Worm (Caenorhabditis elegans): ENCODE measurements around the gene shc-2.
A peak's percentile ranks its signal among the peaks of the same experiment; 100 is the strongest.

shc-2 gene

ce11 chrII:4981682-4982404, 12.9 kb downstream of the shc-2 start:
- TF ChIP-seq W03F9.2 (tag; optimal IDR thresholded peaks at IDR 0.05) (no peak), dao-5 (tag; optimal IDR thresholded peaks at IDR 0.05) (no peak), him-1 (tag; optimal IDR thresholded peaks at IDR 0.05) (no peak)

ce11 chrII:4984151-4984550, 15.2 kb downstream of the shc-2 start:
- TF ChIP-seq dao-5 (tag; optimal IDR thresholded peaks at IDR 0.05) = no peak
- no peak for TF ChIP-seq W03F9.2 (tag; optimal IDR thresholded peaks at IDR 0.05)
- no peak for TF ChIP-seq him-1 (tag; optimal IDR thresholded peaks at IDR 0.05)

- TF ChIP-seq him-1 (tag; optimal IDR thresholded peaks at IDR 0.05) (no peak), dao-5 (tag; optimal IDR thresholded peaks at IDR 0.05) (no peak), W03F9.2 (tag; optimal IDR thresholded peaks at IDR 0.05) (no peak)
Observed at ce11 chrII:4985961-4986503, 17.1 kb downstream of the shc-2 start.

ce11 chrII:4986664-4987063, 17.7 kb downstream of the shc-2 start:
- no peak for TF ChIP-seq W03F9.2 (tag; optimal IDR thresholded peaks at IDR 0.05)
- TF ChIP-seq him-1 (tag; optimal IDR thresholded peaks at IDR 0.05) = no peak
- TF ChIP-seq dao-5 (tag; optimal IDR thresholded peaks at IDR 0.05) = no peak

ce11 chrII:4987257-4987656, 18.3 kb downstream of the shc-2 start:
- TF ChIP-seq dao-5 (tag; optimal IDR thresholded peaks at IDR 0.05) = no peak
- TF ChIP-seq W03F9.2 (tag; optimal IDR thresholded peaks at IDR 0.05) = no peak
- TF ChIP-seq him-1 (tag; optimal IDR thresholded peaks at IDR 0.05) = no peak

- TF ChIP-seq him-1 (tag; optimal IDR thresholded peaks at IDR 0.05) = no peak
- no peak for TF ChIP-seq dao-5 (tag; optimal IDR thresholded peaks at IDR 0.05)
- TF ChIP-seq W03F9.2 (tag; optimal IDR thresholded peaks at IDR 0.05) = no peak
Observed at ce11 chrII:4989802-4990201, 20.8 kb downstream of the shc-2 start, which contains the start of gene T27F7.12. T27F7.12 (plus strand) TSS chrII:4990102.

ce11 chrII:4992977-4993376, 24.0 kb downstream of the shc-2 start, which contains the start of gene pigb-1:
pigb-1 (minus strand) TSS chrII:4993077.
- TF ChIP-seq dao-5 (tag; optimal IDR thresholded peaks at IDR 0.05) = no peak
- no peak for TF ChIP-seq him-1 (tag; optimal IDR thresholded peaks at IDR 0.05)
- TF ChIP-seq W03F9.2 (tag; optimal IDR thresholded peaks at IDR 0.05) = no peak

ce11 chrII:4993530-4994192, 24.7 kb downstream of the shc-2 start, which contains the start of the genes eif-1 and vps-24:
eif-1 (minus strand) TSS chrII:4993580.
vps-24 (plus strand) TSS chrII:4993998.
- peak; percentile 33 for TF ChIP-seq W03F9.2 (tag; optimal IDR thresholded peaks at IDR 0.05)
- no peak for TF ChIP-seq him-1 (tag; optimal IDR thresholded peaks at IDR 0.05)

ce11 chrII:4994939-4995338, 26.0 kb downstream of the shc-2 start, which contains the start of gene rnh-1.0:
rnh-1.0 (plus strand) TSS chrII:4995327.
- TF ChIP-seq dao-5 (tag; optimal IDR thresholded peaks at IDR 0.05) (no peak), him-1 (tag; optimal IDR thresholded peaks at IDR 0.05) (no peak), W03F9.2 (tag; optimal IDR thresholded peaks at IDR 0.05) (no peak)

ce11 chrII:4998657-4999056, 29.7 kb downstream of the shc-2 start, which contains the start of gene F59A6.11:
F59A6.11 (minus strand) TSS chrII:4998757.
- TF ChIP-seq him-1 (tag; optimal IDR thresholded peaks at IDR 0.05) (no peak), W03F9.2 (tag; optimal IDR thresholded peaks at IDR 0.05) (no peak), dao-5 (tag; optimal IDR thresholded peaks at IDR 0.05) (no peak)

ce11 chrII:4999122-4999521, 30.2 kb downstream of the shc-2 start, which contains the start of gene citk-2:
citk-2 (plus strand) TSS chrII:4999520.
- TF ChIP-seq W03F9.2 (tag; optimal IDR thresholded peaks at IDR 0.05) (no peak), dao-5 (tag; optimal IDR thresholded peaks at IDR 0.05) (no peak), him-1 (tag; optimal IDR thresholded peaks at IDR 0.05) (no peak)

- no peak for TF ChIP-seq dao-5 (tag; optimal IDR thresholded peaks at IDR 0.05)
- no peak for TF ChIP-seq him-1 (tag; optimal IDR thresholded peaks at IDR 0.05)
- TF ChIP-seq W03F9.2 (tag; optimal IDR thresholded peaks at IDR 0.05) = no peak
Observed at ce11 chrII:5001866-5002265, 32.9 kb downstream of the shc-2 start.

- TF ChIP-seq dao-5 (tag; optimal IDR thresholded peaks at IDR 0.05) = no peak
- TF ChIP-seq him-1 (tag; optimal IDR thresholded peaks at IDR 0.05) = no peak
- no peak for TF ChIP-seq W03F9.2 (tag; optimal IDR thresholded peaks at IDR 0.05)
Observed at ce11 chrII:5003660-5004059, 34.7 kb downstream of the shc-2 start, which contains the start of gene F59A6.10. F59A6.10 (plus strand) TSS chrII:5003960.

ce11 chrII:5004781-5005180, 35.8 kb downstream of the shc-2 start, which contains the start of gene F59A6.4:
F59A6.4 (plus strand) TSS chrII:5005081.
- no peak for TF ChIP-seq dao-5 (tag; optimal IDR thresholded peaks at IDR 0.05)

All from whole organism, L4/young adult.